Worm (Caenorhabditis elegans) whole organism, L2 larva: Measurements from ENCODE around the gene W02H3.1.

Source experiments
- ZK546.5 ChIP-seq: sonication (generic microtip); optimal IDR thresholded peaks from 2 replicates; lab custom pipeline; 2017; ENCODE audit warnings: missing biosample characterization, missing genetic modification characterization
- ama-1 ChIP-seq: fragments of 150-350 bp; optimal IDR thresholded peaks from 2 replicates; lab custom pipeline; 2018; ENCODE audit warnings: inconsistent platforms
- dmd-4 ChIP-seq: sonication (generic microtip); optimal IDR thresholded peaks from 2 replicates; lab custom pipeline; 2017; ENCODE audit warnings: missing biosample characterization, missing genetic modification characterization
- mab-5 ChIP-seq: fragments of 150-350 bp; optimal IDR thresholded peaks from 2 replicates; lab custom pipeline; 2014; ENCODE audit warnings: missing biosample characterization, missing genetic modification characterization
- nhr-10 ChIP-seq: sonication (generic microtip); optimal IDR thresholded peaks from 2 replicates; lab custom pipeline; 2017; ENCODE audit warnings: missing biosample characterization, missing genetic modification characterization
- nhr-11 ChIP-seq: fragments of 150-350 bp; optimal IDR thresholded peaks from 2 replicates; lab custom pipeline; 2014; ENCODE audit warnings: missing biosample characterization, missing genetic modification characterization
- nhr-237 ChIP-seq: fragments of 150-350 bp; optimal IDR thresholded peaks from 2 replicates; lab custom pipeline; 2014; ENCODE audit warnings: missing biosample characterization, missing genetic modification characterization
- peb-1 ChIP-seq: fragments of 150-350 bp; optimal IDR thresholded peaks from 2 replicates; lab custom pipeline; 2014; ENCODE audit warnings: missing biosample characterization, missing genetic modification characterization
- skn-1 ChIP-seq: sonication (generic microtip); optimal IDR thresholded peaks from 2 replicates; lab custom pipeline; 2017; ENCODE audit warnings: missing biosample characterization, missing genetic modification characterization
- sma-3 ChIP-seq: sonication (generic microtip); optimal IDR thresholded peaks from 2 replicates; lab custom pipeline; 2016; ENCODE audit warnings: missing genetic modification reagents, missing genetic modification characterization, missing compliant biosample characterization
- sma-9 ChIP-seq, 2 experiments: fragments of 150-350 bp in 1 of 2; sonication (generic microtip) in 1 of 2; optimal IDR thresholded peaks; 2 replicates each; lab custom pipeline; 2014 to 2016; ENCODE audit warnings: missing genetic modification characterization in 2 of 2, mild to moderate bottlenecking in 1 of 2, missing biosample characterization in 1 of 2, missing compliant biosample characterization in 1 of 2, missing genetic modification reagents in 1 of 2, moderate library complexity in 1 of 2
- ztf-1 ChIP-seq: fragments of 200-800 bp; sonication (Bioruptor generic); conservative IDR thresholded peaks from 2 replicates; pipeline ENCODE4 v1.3.6; 2022; ENCODE audit warnings: missing genetic modification characterization, missing compliant biosample characterization
- ztf-11 ChIP-seq: sonication (generic microtip); optimal IDR thresholded peaks from 2 replicates; lab custom pipeline; 2017; ENCODE audit warnings: missing biosample characterization, missing genetic modification characterization
- ztf-4 ChIP-seq: fragments of 150-350 bp; optimal IDR thresholded peaks from 2 replicates; lab custom pipeline; 2014; ENCODE audit warnings: missing biosample characterization, missing genetic modification characterization

DNA sequence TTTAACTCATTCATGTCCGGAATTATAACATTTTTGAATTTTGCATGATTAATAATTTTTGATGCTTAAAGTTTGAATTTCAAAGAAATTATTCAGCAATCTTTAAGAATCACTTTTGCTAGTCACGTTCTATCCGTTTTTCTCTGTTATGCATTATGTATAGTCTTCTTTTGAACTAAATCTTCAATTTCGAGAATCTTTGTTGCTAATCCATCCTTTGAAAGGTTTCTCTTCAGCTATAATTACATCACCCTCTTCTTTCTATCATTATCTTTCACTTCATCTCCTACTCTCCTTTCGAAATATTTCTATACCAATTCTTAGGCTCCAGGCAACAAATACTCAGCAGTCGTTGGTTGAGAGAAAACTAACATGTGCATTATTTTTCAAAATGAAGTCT, 46.2 kb upstream of the W02H3.1 start:
- TF ChIP-seq ama-1 (lab: Kevin White, UChicago) (no peak), mab-5 (tag; lab: Kevin White, UChicago) (no peak), ztf-4 (tag; lab: Kevin White, UChicago) (no peak), ztf-11 (tag; lab: Kevin White, UChicago) (no peak), peb-1 (tag; lab: Kevin White, UChicago) (no peak), nhr-237 (tag; lab: Kevin White, UChicago) (no peak), ztf-1 (GFP tag; lab: Robert Waterston, UW) (no peak), nhr-10 (tag; lab: Kevin White, UChicago) (no peak), sma-3 (GFP tag; lab: Kevin White, UChicago) (no peak), skn-1 (tag; lab: Kevin White, UChicago) (no peak), sma-9 (GFP tag; optimal IDR thresholded peaks at IDR 0.05; lab: Kevin White, UChicago) (no peak), sma-9 (tag; optimal IDR thresholded peaks at IDR 0.05; lab: Kevin White, UChicago) (no peak), dmd-4 (tag; lab: Kevin White, UChicago) (no peak), ZK546.5 (tag; lab: Kevin White, UChicago) (no peak), nhr-11 (tag; lab: Kevin White, UChicago) (no peak)
